Worm (Caenorhabditis elegans) whole organism, L4 larva: ENCODE measurements around the gene C54D10.9.

ENCODE experiments used
- F10B5.3 ChIP-seq: sonication (generic microtip); optimal IDR thresholded peaks from 2 replicates; lab custom pipeline; 2016; ENCODE audit warnings: mild to moderate bottlenecking, missing genetic modification characterization, missing compliant biosample characterization
- T20F7.1 ChIP-seq: fragments of 200-800 bp; sonication (Bioruptor generic); optimal IDR thresholded peaks from 2 replicates; lab custom pipeline; 2018; ENCODE audit warnings: mild to moderate bottlenecking, missing genetic modification characterization, missing compliant biosample characterization
- T26A8.4 ChIP-seq: fragments of 200-800 bp; sonication (Bioruptor generic); IDR thresholded peaks from 2 replicates; pipeline ENCODE4 v1.3.6; 2022; ENCODE audit warnings: missing genetic modification characterization, missing compliant biosample characterization
- Y105C5A.15 ChIP-seq: fragments of 200-800 bp; sonication (Bioruptor generic); IDR thresholded peaks from 2 replicates; pipeline ENCODE4 v1.3.6; 2022; ENCODE audit warnings: missing genetic modification characterization, missing compliant biosample characterization
- Y48G9A.11 ChIP-seq: fragments of 200-800 bp; sonication (Bioruptor generic); IDR thresholded peaks from 2 replicates; pipeline ENCODE4 v1.3.6; 2022; ENCODE audit warnings: missing genetic modification reagents, missing genetic modification characterization, missing compliant biosample characterization
- Y75B8A.6 ChIP-seq: fragments of 200-800 bp; sonication (Bioruptor generic); IDR thresholded peaks from 2 replicates; pipeline ENCODE4 v1.3.6; 2022; ENCODE audit warnings: missing genetic modification reagents, missing genetic modification characterization, missing compliant biosample characterization
- ZK337.2 ChIP-seq: fragments of 200-800 bp; sonication (Bioruptor generic); IDR thresholded peaks from 2 replicates; pipeline ENCODE4 v1.3.6; 2022; ENCODE audit warnings: missing genetic modification reagents, missing genetic modification characterization, missing compliant biosample characterization
- aha-1 ChIP-seq: fragments of 150-350 bp; peaks from one replicate; lab custom pipeline; 2014; ENCODE audit warnings: missing biosample characterization, missing genetic modification characterization
- ceh-32 ChIP-seq: sonication (generic microtip); optimal IDR thresholded peaks from 2 replicates; lab custom pipeline; 2016; ENCODE audit warnings: mild to moderate bottlenecking, missing genetic modification characterization, missing compliant biosample characterization; ENCODE audit not compliant: poor library complexity
- ceh-44 ChIP-seq: fragments of 200-800 bp; sonication (Bioruptor generic); IDR thresholded peaks from 2 replicates; pipeline ENCODE4 v1.3.6; 2022; ENCODE audit warnings: missing genetic modification reagents, missing genetic modification characterization, missing compliant biosample characterization
- ceh-62 ChIP-seq: sonication (generic microtip); optimal IDR thresholded peaks from 2 replicates; lab custom pipeline; 2017; ENCODE audit warnings: missing biosample characterization, missing genetic modification characterization
- cey-2 ChIP-seq: sonication (generic microtip); optimal IDR thresholded peaks from 3 replicates; lab custom pipeline; 2017; ENCODE audit warnings: missing genetic modification characterization, mild to moderate bottlenecking, missing compliant biosample characterization, antibody characterized with exemption, borderline replicate concordance; ENCODE audit not compliant: insufficient read depth
- daf-12 ChIP-seq: fragments of 150-350 bp; optimal IDR thresholded peaks from 2 replicates; lab custom pipeline; 2014; ENCODE audit warnings: missing biosample characterization, missing genetic modification reagents, missing genetic modification characterization
- daf-19 ChIP-seq: fragments of 200-800 bp; sonication (Bioruptor generic); conservative IDR thresholded peaks from 2 replicates; pipeline ENCODE4 v1.3.6; 2022; ENCODE audit warnings: missing genetic modification characterization, missing compliant biosample characterization
- dmd-8 ChIP-seq: fragments of 200-800 bp; sonication (Bioruptor generic); IDR thresholded peaks from 2 replicates; pipeline ENCODE4 v1.3.6; 2022; ENCODE audit warnings: missing genetic modification characterization, missing compliant biosample characterization
- dmd-9 ChIP-seq: fragments of 200-800 bp; sonication (Bioruptor generic); IDR thresholded peaks from 2 replicates; pipeline ENCODE4 v1.3.6; 2022; ENCODE audit warnings: missing genetic modification reagents, missing genetic modification characterization, missing compliant biosample characterization
- dpl-1 ChIP-seq: fragments of 150-350 bp; optimal IDR thresholded peaks from 2 replicates; lab custom pipeline; 2014; ENCODE audit warnings: missing biosample characterization, missing genetic modification reagents, missing genetic modification characterization
- egl-27 ChIP-seq: sonication (generic microtip); optimal IDR thresholded peaks from 3 replicates; lab custom pipeline; 2017; ENCODE audit warnings: missing biosample characterization, missing genetic modification reagents, missing genetic modification characterization
- gei-8 ChIP-seq: fragments of 200-800 bp; sonication (Bioruptor generic); optimal IDR thresholded peaks from 2 replicates; lab custom pipeline; 2018; ENCODE audit warnings: mild to moderate bottlenecking, missing genetic modification characterization, missing compliant biosample characterization
- hlh-11 ChIP-seq: fragments of 200-800 bp; sonication (Bioruptor generic); optimal IDR thresholded peaks from 2 replicates; lab custom pipeline; 2018; ENCODE audit warnings: mild to moderate bottlenecking, missing genetic modification characterization, missing compliant biosample characterization
- jun-1 ChIP-seq: fragments of 150-350 bp; optimal IDR thresholded peaks from 2 replicates; lab custom pipeline; 2014; ENCODE audit warnings: missing biosample characterization, missing genetic modification reagents, missing genetic modification characterization
- lim-7 ChIP-seq: fragments of 200-800 bp; sonication (Bioruptor generic); IDR thresholded peaks from 2 replicates; pipeline ENCODE4 v1.3.6; 2022; ENCODE audit warnings: missing genetic modification characterization, missing compliant biosample characterization
- lin-1 ChIP-seq: fragments of 200-800 bp; sonication (Bioruptor generic); IDR thresholded peaks from 2 replicates; pipeline ENCODE4 v1.3.6; 2022; ENCODE audit warnings: missing genetic modification reagents, missing genetic modification characterization, missing compliant biosample characterization
- lin-13 ChIP-seq: fragments of 150-350 bp; optimal IDR thresholded peaks from 2 replicates; lab custom pipeline; 2014; ENCODE audit warnings: missing biosample characterization, missing genetic modification reagents, missing genetic modification characterization
- lin-15B ChIP-seq: fragments of 150-350 bp; sonication (generic microtip); optimal IDR thresholded peaks from 3 replicates; lab custom pipeline; 2014; ENCODE audit warnings: missing biosample characterization, missing genetic modification characterization
- lin-38 ChIP-seq: fragments of 200-800 bp; sonication (Bioruptor generic); IDR thresholded peaks from 2 replicates; pipeline ENCODE4 v1.3.6; 2022; ENCODE audit warnings: missing genetic modification reagents, missing genetic modification characterization, missing compliant biosample characterization
- mdl-1 ChIP-seq, 2 experiments: fragments of 150-350 bp in 1 of 2; sonication (generic microtip) in 1 of 2; optimal IDR thresholded peaks; 2 replicates each; lab custom pipeline; 2014 to 2017; ENCODE audit warnings: missing biosample characterization in 2 of 2, missing genetic modification characterization in 2 of 2
- mes-2 ChIP-seq: sonication (generic microtip); optimal IDR thresholded peaks from 2 replicates; lab custom pipeline; 2016; ENCODE audit warnings: missing genotype, mild to moderate bottlenecking, missing genetic modification characterization, missing compliant biosample characterization; ENCODE audit not compliant: poor library complexity, severe bottlenecking
- mxl-2 ChIP-seq: fragments of 200-800 bp; sonication (Bioruptor generic); conservative IDR thresholded peaks from 2 replicates; pipeline ENCODE4 v1.3.6; 2022; ENCODE audit warnings: missing genetic modification reagents, missing genetic modification characterization, missing compliant biosample characterization
- mxl-3 ChIP-seq: fragments of 200-800 bp; sonication (Bioruptor generic); optimal IDR thresholded peaks from 2 replicates; lab custom pipeline; 2018; ENCODE audit warnings: mild to moderate bottlenecking, missing genetic modification characterization, missing compliant biosample characterization
- nhr-111 ChIP-seq: fragments of 200-800 bp; sonication (Bioruptor generic); optimal IDR thresholded peaks from 2 replicates; lab custom pipeline; 2018; ENCODE audit warnings: mild to moderate bottlenecking, missing genetic modification characterization, missing compliant biosample characterization
- nhr-237 ChIP-seq: sonication (generic microtip); optimal IDR thresholded peaks from 2 replicates; lab custom pipeline; 2017; ENCODE audit warnings: missing biosample characterization, missing genetic modification characterization
- nhr-41 ChIP-seq: fragments of 200-800 bp; sonication (Bioruptor generic); IDR thresholded peaks from 2 replicates; pipeline ENCODE4 v1.3.6; 2022; ENCODE audit warnings: missing genetic modification reagents, missing genetic modification characterization, missing compliant biosample characterization
- nhr-42 ChIP-seq: fragments of 200-800 bp; sonication (Bioruptor generic); IDR thresholded peaks from 2 replicates; pipeline ENCODE4 v1.3.6; 2022; ENCODE audit warnings: missing genetic modification characterization, missing compliant biosample characterization
- nhr-48 ChIP-seq: sonication (generic microtip); optimal IDR thresholded peaks from 2 replicates; lab custom pipeline; 2016; ENCODE audit warnings: mild to moderate bottlenecking, missing genetic modification characterization, missing compliant biosample characterization
- nhr-6 ChIP-seq: fragments of 150-350 bp; optimal IDR thresholded peaks from 2 replicates; lab custom pipeline; 2014; ENCODE audit warnings: missing biosample characterization, missing genetic modification characterization
- sdz-12 ChIP-seq: fragments of 200-800 bp; sonication (Bioruptor generic); optimal IDR thresholded peaks from 2 replicates; lab custom pipeline; 2018; ENCODE audit warnings: mild to moderate bottlenecking, missing genetic modification characterization, missing compliant biosample characterization
- skn-1 ChIP-seq: fragments of 150-350 bp; optimal IDR thresholded peaks from 2 replicates; lab custom pipeline; 2014; ENCODE audit warnings: missing biosample characterization, missing genetic modification characterization
- snpc-1.2 ChIP-seq: fragments of 200-800 bp; sonication (Bioruptor generic); IDR thresholded peaks from 2 replicates; pipeline ENCODE4 v1.3.6; 2022; ENCODE audit warnings: missing genetic modification reagents, missing genetic modification characterization, missing compliant biosample characterization
- spr-1 ChIP-seq: sonication (generic microtip); optimal IDR thresholded peaks from 2 replicates; lab custom pipeline; 2016; ENCODE audit warnings: mild to moderate bottlenecking, missing genetic modification characterization, missing compliant biosample characterization
- tag-97 ChIP-seq: fragments of 200-800 bp; sonication (Bioruptor generic); IDR thresholded peaks from 2 replicates; pipeline ENCODE4 v1.3.6; 2022; ENCODE audit warnings: missing genetic modification characterization, missing compliant biosample characterization
- unc-130 ChIP-seq: sonication (generic microtip); optimal IDR thresholded peaks from 2 replicates; lab custom pipeline; 2016; ENCODE audit warnings: missing genetic modification reagents, missing genetic modification characterization, missing compliant biosample characterization
- unc-62 ChIP-seq, 3 experiments: fragments of 150-350 bp in 1 of 3; sonication (generic microtip); optimal IDR thresholded peaks in 2 of 3; peaks in 1 of 3; 1 replicate in 1 of 3; 2 replicates in 2 of 3; lab custom pipeline; 2014 to 2017; ENCODE audit warnings: missing biosample characterization in 3 of 3, missing genetic modification characterization in 3 of 3, missing genetic modification reagents in 3 of 3, missing genotype in 1 of 3
- zfp-3 ChIP-seq: fragments of 200-800 bp; sonication (Bioruptor generic); conservative IDR thresholded peaks from 2 replicates; pipeline ENCODE4 v1.3.6; 2022; ENCODE audit warnings: missing genetic modification reagents, missing genetic modification characterization, missing compliant biosample characterization
- zip-2 ChIP-seq: fragments of 150-350 bp; optimal IDR thresholded peaks from 2 replicates; lab custom pipeline; 2014; ENCODE audit warnings: missing biosample characterization, missing genetic modification characterization
- ztf-11 ChIP-seq: fragments of 150-350 bp; optimal IDR thresholded peaks from 2 replicates; lab custom pipeline; 2014; ENCODE audit warnings: missing biosample characterization, missing genetic modification characterization

C54D10.9 gene

ce11 chrV:12446895-12447294 lies at the start of gene C54D10.9, which contains the start of gene pals-38:
Gene C54D10.9 (plus strand): TSS chrV:12447153.
Gene pals-38 (minus strand): TSS chrV:12446995.
- TF ChIP-seq lin-15B (tag; lab: Kevin White, UChicago) (no peak), unc-62 (GFP tag; optimal IDR thresholded peaks at IDR 0.05 in 1 of 2; lab: Kevin White, UChicago) (no peak), unc-62 (tag; optimal IDR thresholded peaks at IDR 0.05; lab: Kevin White, UChicago) (no peak), nhr-6 (tag; lab: Kevin White, UChicago) (no peak), nhr-237 (tag; lab: Kevin White, UChicago) (no peak)

ce11 chrV:12397545-12397944 lies 49.4 kb upstream of the C54D10.9 start, which contains the start of gene K01D12.5:
Gene K01D12.5 (plus strand): TSS chrV:12397845.
- TF ChIP-seq ztf-11 (tag; lab: Kevin White, UChicago) (no peak), nhr-6 (tag; lab: Kevin White, UChicago) (no peak)

ce11 chrV:12400677-12401236 lies 46.2 kb upstream of the C54D10.9 start, which contains the start of the genes K01D12.20 and miga-1:
Gene K01D12.20 (minus strand): TSS chrV:12400814.
Gene miga-1 (minus strand): TSS chrV:12400859.
- no peak for TF ChIP-seq Y105C5A.15 (GFP tag; lab: Robert Waterston, UW)
- TF ChIP-seq ZK337.2 (GFP tag; lab: Robert Waterston, UW) = no peak
- TF ChIP-seq daf-12 (tag; lab: Kevin White, UChicago) = no peak
- no peak for TF ChIP-seq lin-13 (GFP tag; lab: Kevin White, UChicago)
- TF ChIP-seq nhr-111 = no peak
- no peak for TF ChIP-seq dmd-8 (GFP tag; lab: Robert Waterston, UW)
- TF ChIP-seq zip-2 (tag; lab: Kevin White, UChicago) = no peak
- TF ChIP-seq egl-27 = no peak
- TF ChIP-seq jun-1 (tag; lab: Kevin White, UChicago) = no peak
- TF ChIP-seq mes-2 (tag; lab: Kevin White, UChicago) = no peak
- no peak for TF ChIP-seq dmd-9 (GFP tag; lab: Robert Waterston, UW)
- no peak for TF ChIP-seq sdz-12
- peak; percentile 69 for TF ChIP-seq aha-1 (tag; lab: Kevin White, UChicago)
- TF ChIP-seq mdl-1 (tag; optimal IDR thresholded peaks at IDR 0.05; lab: Kevin White, UChicago) = no peak
- TF ChIP-seq nhr-41 (GFP tag; lab: Robert Waterston, UW) = no peak
- peak; percentile 97 for TF ChIP-seq Y48G9A.11 (GFP tag; lab: Robert Waterston, UW)
- peak; percentile 97 for TF ChIP-seq T20F7.1 (GFP tag; lab: Kevin White, UChicago)
- no peak for TF ChIP-seq hlh-11 (tag; lab: Kevin White, UChicago)
- no peak for TF ChIP-seq lin-15B (tag; lab: Kevin White, UChicago)
- TF ChIP-seq ceh-44 (GFP tag; lab: Robert Waterston, UW) = no peak
- TF ChIP-seq nhr-42 (GFP tag; lab: Robert Waterston, UW) = no peak
- TF ChIP-seq F10B5.3 (tag; lab: Kevin White, UChicago) = no peak
- TF ChIP-seq nhr-48 (tag; lab: Kevin White, UChicago) = no peak
- TF ChIP-seq lim-7 (GFP tag; lab: Robert Waterston, UW) = no peak
- no peak for TF ChIP-seq snpc-1.2 (GFP tag; lab: Robert Waterston, UW)
- TF ChIP-seq tag-97 = no peak
- TF ChIP-seq gei-8 = no peak
- no peak for TF ChIP-seq lin-38 (GFP tag; lab: Robert Waterston, UW)
- TF ChIP-seq skn-1 = no peak
- peak; percentile 92 for TF ChIP-seq nhr-6 (tag; lab: Kevin White, UChicago)
- no peak for TF ChIP-seq ceh-62
- TF ChIP-seq Y75B8A.6 (GFP tag; lab: Robert Waterston, UW) = no peak
- no peak for TF ChIP-seq mxl-2
- no peak for TF ChIP-seq daf-19
- TF ChIP-seq zfp-3 (GFP tag; lab: Robert Waterston, UW) = no peak
- TF ChIP-seq cey-2 (tag; lab: Kevin White, UChicago) = no peak
- TF ChIP-seq spr-1 (tag; lab: Kevin White, UChicago) = no peak
- no peak for TF ChIP-seq dpl-1 (GFP tag; lab: Kevin White, UChicago)
- TF ChIP-seq mxl-3 = no peak
- TF ChIP-seq unc-62 (GFP tag; optimal IDR thresholded peaks at IDR 0.05 in 1 of 2; lab: Kevin White, UChicago) = no peak
- no peak for TF ChIP-seq unc-62 (tag; optimal IDR thresholded peaks at IDR 0.05; lab: Kevin White, UChicago)
- no peak for TF ChIP-seq unc-130 (GFP tag; lab: Kevin White, UChicago)
- no peak for TF ChIP-seq T26A8.4 (GFP tag; lab: Robert Waterston, UW)
- no peak for TF ChIP-seq lin-1 (GFP tag; lab: Robert Waterston, UW)
- TF ChIP-seq ceh-32 (tag; lab: Kevin White, UChicago) = no peak
